Fruit fly (Drosophila melanogaster): ENCODE data around the gene bves.

The bves gene

DNA sequence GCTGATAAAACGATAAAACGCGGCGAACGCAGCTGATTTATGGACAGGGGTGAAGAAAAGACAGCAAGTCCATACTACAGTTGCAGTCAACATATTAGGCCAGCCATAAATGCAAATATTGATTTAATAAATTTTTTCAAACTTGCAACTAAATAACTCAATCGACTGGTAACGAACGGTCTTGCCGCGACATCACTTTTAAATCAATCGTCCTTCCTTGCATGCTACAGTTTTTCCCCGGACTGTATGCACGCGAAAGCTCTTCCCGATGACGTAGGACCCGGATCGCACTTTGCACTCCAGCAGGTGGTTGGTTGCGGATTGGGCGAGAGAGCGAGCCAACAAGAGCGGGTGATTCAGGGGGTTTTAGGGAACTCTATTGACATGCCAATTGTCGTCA, 11.2 kb downstream of the bves start (continued):
- TF ChIP-seq CG6163 (GFP tag; IDR thresholded peaks at IDR 0.05) (peak; percentile 95), Sox102F (GFP tag; optimal IDR thresholded peaks at IDR 0.05) (peak; percentile 96), Met (GFP tag; optimal IDR thresholded peaks at IDR 0.05) (peak; percentile 96), dsx (GFP tag; optimal IDR thresholded peaks at IDR 0.05; ENCODE audit: poor library complexity, severe bottlenecking) (peak; percentile 67), CG11294 (GFP tag; IDR thresholded peaks at IDR 0.05) (peak; percentile 83), achi (GFP tag; optimal IDR thresholded peaks at IDR 0.05) (peak; percentile 87), salr (GFP tag; optimal IDR thresholded peaks at IDR 0.05) (peak; percentile 71 to 78), CG32006 (GFP tag; optimal IDR thresholded peaks at IDR 0.05) (peak; percentile 82), Hr38 (GFP tag; optimal IDR thresholded peaks at IDR 0.05) (peak; percentile 42), Sox15 (GFP tag; optimal IDR thresholded peaks at IDR 0.05) (peak; percentile 92), lz (GFP tag; optimal IDR thresholded peaks at IDR 0.05) (peak; percentile 96), CG11902 (GFP tag; optimal IDR thresholded peaks at IDR 0.05) (peak; percentile 92), fd59A (GFP tag; optimal IDR thresholded peaks at IDR 0.05) (peak; percentile 70), CG31627 (GFP tag; optimal IDR thresholded peaks at IDR 0.05) (peak; percentile 98), vri (GFP tag; optimal IDR thresholded peaks at IDR 0.05) (peak; percentile 95), cyc (GFP tag; optimal IDR thresholded peaks at IDR 0.05) (peak; percentile 97), Hr4 (GFP tag; optimal IDR thresholded peaks at IDR 0.05) (peak; percentile 90), fd85E (GFP tag; optimal IDR thresholded peaks at IDR 0.05) (peak; percentile 80), svp (GFP tag) (peak; percentile 98), CG6792 (GFP tag; optimal IDR thresholded peaks at IDR 0.05) (peak; percentile 94), esn (GFP tag; optimal IDR thresholded peaks at IDR 0.05) (peak; percentile 97), CG16779 (tag; optimal IDR thresholded peaks at IDR 0.05) (peak; percentile 85), Eip75B (GFP tag; optimal IDR thresholded peaks at IDR 0.05) (peak; percentile 92), pdm3 (GFP tag; optimal IDR thresholded peaks at IDR 0.05) (peak; percentile 93), CG34406 (GFP tag; optimal IDR thresholded peaks at IDR 0.05) (peak; percentile 91), Eip78C (GFP tag) (peak; percentile 96), net (GFP tag; optimal IDR thresholded peaks at IDR 0.05) (peak; percentile 91), CG1621 (tag; optimal IDR thresholded peaks at IDR 0.05) (peak; percentile 84)

- TF ChIP-seq svp (GFP tag), result peak; percentile 38
- peak; percentile 10 for TF ChIP-seq Eip78C (GFP tag)
- TF ChIP-seq fkh (GFP tag; optimal IDR thresholded peaks at IDR 0.05), result peak; percentile 65
- TF ChIP-seq Ets21C (GFP tag; optimal IDR thresholded peaks at IDR 0.05), result no peak
Observed at dm6 chrX:21065775-21066174, 12.0 kb downstream of the bves start.

DNA sequence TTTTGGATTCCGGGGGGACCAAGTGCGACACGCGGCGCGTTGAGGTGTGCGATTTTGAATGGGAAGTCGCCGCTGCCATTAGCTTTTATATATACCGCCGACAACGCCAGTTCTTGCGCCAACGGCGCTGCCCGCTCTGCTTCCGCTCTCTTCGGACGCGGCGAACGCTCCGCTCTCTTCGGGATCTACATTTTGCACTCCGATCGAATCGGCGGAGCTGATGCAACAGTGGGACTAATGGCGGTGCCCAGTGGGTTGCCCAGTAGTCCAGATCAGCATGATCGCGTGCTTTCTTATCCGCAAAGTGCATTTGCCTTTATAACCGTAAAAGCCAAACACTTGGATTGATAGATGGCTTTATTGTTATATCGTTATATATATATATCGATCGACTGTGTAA, 13.7 kb downstream of the bves start, which contains the start of gene CG32512:
Gene CG32512, minus strand, starts transcription at position 67 of the 400 bp plus-strand sequence.
- TF ChIP-seq CG15336 (GFP tag; IDR thresholded peaks at IDR 0.05) (peak; percentile 12; the same call in 1 of the 2 replicates), spab (GFP tag; optimal IDR thresholded peaks at IDR 0.05) (no peak), CG6276 (GFP tag; optimal IDR thresholded peaks at IDR 0.05) (no peak), salr (GFP tag; optimal IDR thresholded peaks at IDR 0.05) (no peak), dsx (GFP tag; optimal IDR thresholded peaks at IDR 0.05; ENCODE audit: poor library complexity, severe bottlenecking) (no peak), CG8119 (GFP tag; IDR thresholded peaks at IDR 0.05) (peak; percentile 13; the same call in 1 of the 3 replicates), CG1621 (tag; optimal IDR thresholded peaks at IDR 0.05) (no peak), CG6163 (GFP tag; IDR thresholded peaks at IDR 0.05) (peak; percentile 49), eg (GFP tag; IDR thresholded peaks at IDR 0.05) (peak; percentile 53; the same call in 1 of the 3 replicates), Eip93F (GFP tag; optimal IDR thresholded peaks at IDR 0.05) (no peak), vri (GFP tag; optimal IDR thresholded peaks at IDR 0.05) (peak; percentile 16), Smox (GFP tag; optimal IDR thresholded peaks at IDR 0.05) (no peak), Hr39 (GFP tag; optimal IDR thresholded peaks at IDR 0.05) (peak; percentile 1)

All from whole organism, prepupa.